Worm (Caenorhabditis elegans): Measurements from ENCODE around the gene tram-1.

tram-1 gene

ce11 chrIV:10239045-10239444 is 18.0 kb upstream of the tram-1 start, which contains the start of gene ech-8:
Gene ech-8 (minus strand): TSS chrIV:10239176.
- TF ChIP-seq pes-1 (GFP tag; IDR thresholded peaks at IDR 0.05), result no peak
- no peak for TF ChIP-seq B0310.2 (tag; optimal IDR thresholded peaks at IDR 0.05)
- no peak for TF ChIP-seq ceh-13 (GFP tag; optimal IDR thresholded peaks at IDR 0.05)
- TF ChIP-seq ama-1 (optimal IDR thresholded peaks at IDR 0.05), result no peak
- TF ChIP-seq ets-7 (tag; optimal IDR thresholded peaks at IDR 0.05), result no peak
- TF ChIP-seq ceh-36 (tag; optimal IDR thresholded peaks at IDR 0.05), result no peak
- TF ChIP-seq hnd-1 (tag; optimal IDR thresholded peaks at IDR 0.05), result no peak
- TF ChIP-seq aly-1 (tag; optimal IDR thresholded peaks at IDR 0.05), result no peak
- no peak for TF ChIP-seq sea-1 (GFP tag; conservative IDR thresholded peaks at IDR 0.05)
- TF ChIP-seq flt-1 (GFP tag; IDR thresholded peaks at IDR 0.05), result no peak
- no peak for TF ChIP-seq tra-4 (tag; optimal IDR thresholded peaks at IDR 0.05)

- TF ChIP-seq hmg-4 (GFP tag; optimal IDR thresholded peaks at IDR 0.05) (no peak), hnd-1 (tag; optimal IDR thresholded peaks at IDR 0.05) (no peak)
These were observed 15.0 kb upstream of the tram-1 start for ce11 chrIV:10236106-10236505.

ce11 chrIV:10235279-10235829 is 14.3 kb upstream of the tram-1 start, which contains the start of gene ech-9:
Gene ech-9 (minus strand): TSS chrIV:10235329.
- no peak for TF ChIP-seq ceh-36 (tag; optimal IDR thresholded peaks at IDR 0.05)
- TF ChIP-seq hmbx-1 (tag; optimal IDR thresholded peaks at IDR 0.05), result no peak
- no peak for TF ChIP-seq ceh-13 (GFP tag; optimal IDR thresholded peaks at IDR 0.05)
- no peak for TF ChIP-seq tbx-37 (GFP tag; conservative IDR thresholded peaks at IDR 0.05)
- TF ChIP-seq hnd-1 (tag; optimal IDR thresholded peaks at IDR 0.05), result no peak
- TF ChIP-seq hmg-4 (GFP tag; optimal IDR thresholded peaks at IDR 0.05), result no peak
- no peak for TF ChIP-seq flt-1 (GFP tag; IDR thresholded peaks at IDR 0.05)
- no peak for TF ChIP-seq F13C5.2 (tag; optimal IDR thresholded peaks at IDR 0.05)
- TF ChIP-seq tbx-11 (GFP tag; IDR thresholded peaks at IDR 0.05), result no peak
- TF ChIP-seq scrt-1 (GFP tag; IDR thresholded peaks at IDR 0.05), result no peak
- TF ChIP-seq pes-1 (GFP tag; IDR thresholded peaks at IDR 0.05), result no peak
- no peak for TF ChIP-seq tra-4 (tag; optimal IDR thresholded peaks at IDR 0.05)
- TF ChIP-seq sea-1 (GFP tag; conservative IDR thresholded peaks at IDR 0.05), result no peak

ce11 chrIV:10232456-10232855 is 11.4 kb upstream of the tram-1 start, which contains the start of gene F01G10.4:
Gene F01G10.4 (minus strand): TSS chrIV:10232556.
- no peak for TF ChIP-seq aly-1 (tag; optimal IDR thresholded peaks at IDR 0.05)
- no peak for TF ChIP-seq B0310.2 (tag; optimal IDR thresholded peaks at IDR 0.05)
- TF ChIP-seq tbx-11 (GFP tag; IDR thresholded peaks at IDR 0.05), result no peak
- no peak for TF ChIP-seq scrt-1 (GFP tag; IDR thresholded peaks at IDR 0.05)
- TF ChIP-seq ceh-36 (tag; optimal IDR thresholded peaks at IDR 0.05), result no peak
- TF ChIP-seq ets-7 (tag; optimal IDR thresholded peaks at IDR 0.05), result no peak
- TF ChIP-seq ama-1 (optimal IDR thresholded peaks at IDR 0.05), result no peak
- no peak for TF ChIP-seq ceh-13 (GFP tag; optimal IDR thresholded peaks at IDR 0.05)
- no peak for TF ChIP-seq tbx-37 (GFP tag; conservative IDR thresholded peaks at IDR 0.05)
- no peak for TF ChIP-seq F13C5.2 (tag; optimal IDR thresholded peaks at IDR 0.05)
- no peak for TF ChIP-seq pes-1 (GFP tag; IDR thresholded peaks at IDR 0.05)
- TF ChIP-seq flt-1 (GFP tag; IDR thresholded peaks at IDR 0.05), result no peak
- TF ChIP-seq sea-1 (GFP tag; conservative IDR thresholded peaks at IDR 0.05), result no peak
- no peak for TF ChIP-seq hmbx-1 (tag; optimal IDR thresholded peaks at IDR 0.05)
- no peak for TF ChIP-seq hnd-1 (tag; optimal IDR thresholded peaks at IDR 0.05)
- no peak for TF ChIP-seq hmg-4 (GFP tag; optimal IDR thresholded peaks at IDR 0.05)

- TF ChIP-seq ceh-13 (GFP tag; optimal IDR thresholded peaks at IDR 0.05) (no peak), F13C5.2 (tag; optimal IDR thresholded peaks at IDR 0.05) (no peak), ama-1 (optimal IDR thresholded peaks at IDR 0.05) (no peak), aly-1 (tag; optimal IDR thresholded peaks at IDR 0.05) (no peak), scrt-1 (GFP tag; IDR thresholded peaks at IDR 0.05) (no peak), ceh-36 (tag; optimal IDR thresholded peaks at IDR 0.05) (no peak), flt-1 (GFP tag; IDR thresholded peaks at IDR 0.05) (no peak), hmbx-1 (tag; optimal IDR thresholded peaks at IDR 0.05) (no peak), tbx-11 (GFP tag; IDR thresholded peaks at IDR 0.05) (no peak), B0310.2 (tag; optimal IDR thresholded peaks at IDR 0.05) (no peak), pes-1 (GFP tag; IDR thresholded peaks at IDR 0.05) (no peak), sea-1 (GFP tag; conservative IDR thresholded peaks at IDR 0.05) (no peak), tra-4 (tag; optimal IDR thresholded peaks at IDR 0.05) (no peak), hmg-4 (GFP tag; optimal IDR thresholded peaks at IDR 0.05) (no peak), hnd-1 (tag; optimal IDR thresholded peaks at IDR 0.05) (no peak), ets-7 (tag; optimal IDR thresholded peaks at IDR 0.05) (no peak), tbx-37 (GFP tag; conservative IDR thresholded peaks at IDR 0.05) (no peak)
These were observed 9.9 kb upstream of the tram-1 start, which contains the start of gene F01G10.5 for ce11 chrIV:10230971-10231370. Gene F01G10.5 (minus strand): TSS chrIV:10231071.

- TF ChIP-seq scrt-1 (GFP tag; IDR thresholded peaks at IDR 0.05) (no peak), ceh-13 (GFP tag; optimal IDR thresholded peaks at IDR 0.05) (no peak), sea-1 (GFP tag; conservative IDR thresholded peaks at IDR 0.05) (no peak), tra-4 (tag; optimal IDR thresholded peaks at IDR 0.05) (no peak), hmg-4 (GFP tag; optimal IDR thresholded peaks at IDR 0.05) (no peak), flt-1 (GFP tag; IDR thresholded peaks at IDR 0.05) (no peak), tbx-37 (GFP tag; conservative IDR thresholded peaks at IDR 0.05) (no peak), ets-7 (tag; optimal IDR thresholded peaks at IDR 0.05) (no peak), aly-1 (tag; optimal IDR thresholded peaks at IDR 0.05) (no peak), B0310.2 (tag; optimal IDR thresholded peaks at IDR 0.05) (no peak), tbx-11 (GFP tag; IDR thresholded peaks at IDR 0.05) (no peak)
These were observed 6.4 kb upstream of the tram-1 start, which contains the start of gene F01G10.6 for ce11 chrIV:10227534-10227933. Gene F01G10.6 (minus strand): TSS chrIV:10227634.

DNA sequence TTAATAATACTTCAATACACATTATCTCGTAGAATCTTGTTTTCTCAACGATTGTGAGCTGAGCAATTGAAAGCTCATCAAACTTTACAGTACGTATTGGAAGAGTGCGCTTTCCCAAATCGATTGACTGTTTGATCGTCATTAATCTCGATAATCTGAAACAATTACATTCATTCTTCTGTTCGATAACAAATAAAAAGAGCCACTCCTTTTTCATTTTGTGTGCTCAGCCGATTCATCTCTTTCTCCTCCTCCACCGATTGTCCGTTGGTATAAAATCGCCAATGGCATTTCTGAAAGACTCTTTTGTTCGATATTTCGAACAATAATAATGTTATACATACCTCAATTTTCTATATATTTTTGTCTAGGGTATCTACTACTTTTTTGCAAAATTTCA is 2.6 kb upstream of the tram-1 start, which contains the start of gene nas-12:
Gene nas-12 (plus strand): TSS at position 301 of the 400 bp plus-strand sequence.
- TF ChIP-seq ceh-13 (GFP tag; optimal IDR thresholded peaks at IDR 0.05), result no peak
- no peak for TF ChIP-seq B0310.2 (tag; optimal IDR thresholded peaks at IDR 0.05)
- TF ChIP-seq ets-7 (tag; optimal IDR thresholded peaks at IDR 0.05), result no peak
- TF ChIP-seq sea-1 (GFP tag; conservative IDR thresholded peaks at IDR 0.05), result no peak
- TF ChIP-seq hmbx-1 (tag; optimal IDR thresholded peaks at IDR 0.05), result no peak
- no peak for TF ChIP-seq hmg-4 (GFP tag; optimal IDR thresholded peaks at IDR 0.05)
- no peak for TF ChIP-seq ceh-36 (tag; optimal IDR thresholded peaks at IDR 0.05)
- no peak for TF ChIP-seq hnd-1 (tag; optimal IDR thresholded peaks at IDR 0.05)
- no peak for TF ChIP-seq tra-4 (tag; optimal IDR thresholded peaks at IDR 0.05)
- TF ChIP-seq F13C5.2 (tag; optimal IDR thresholded peaks at IDR 0.05), result no peak
- no peak for TF ChIP-seq aly-1 (tag; optimal IDR thresholded peaks at IDR 0.05)
- no peak for TF ChIP-seq ama-1 (optimal IDR thresholded peaks at IDR 0.05)
- TF ChIP-seq pes-1 (GFP tag; IDR thresholded peaks at IDR 0.05), result no peak
- no peak for TF ChIP-seq scrt-1 (GFP tag; IDR thresholded peaks at IDR 0.05)
- TF ChIP-seq tbx-37 (GFP tag; conservative IDR thresholded peaks at IDR 0.05), result no peak
- TF ChIP-seq tbx-11 (GFP tag; IDR thresholded peaks at IDR 0.05), result no peak

Data from whole organism, early embryonic.